Fruit fly (Drosophila melanogaster) whole organism, embryonic: ENCODE results near the gene CG32344.

Experiments used
- CG11456 ChIP-seq: fragments of 200-800 bp; sonication (Bioruptor generic); IDR thresholded peaks from 3 replicates; pipeline ENCODE4 v1.3.6; 2022; ENCODE audit warnings: missing biosample characterization, missing genetic modification characterization
- CG14050 ChIP-seq: fragments of 200-800 bp; sonication (Bioruptor generic); IDR thresholded peaks from 3 replicates; pipeline ENCODE4 v1.3.6; 2022; ENCODE audit warnings: missing biosample characterization, missing genetic modification characterization
- CG17385 ChIP-seq: fragments of 200-800 bp; sonication (Bioruptor generic); optimal IDR thresholded peaks from 3 replicates; lab custom pipeline; 2018; ENCODE audit warnings: missing biosample characterization, mild to moderate bottlenecking, missing genetic modification characterization
- CG18262 ChIP-seq: fragments of 200-800 bp; optimal IDR thresholded peaks from 3 replicates; lab custom pipeline; 2019; ENCODE audit warnings: missing biosample characterization, mild to moderate bottlenecking, missing genetic modification characterization, moderate library complexity
- CG18599 ChIP-seq: fragments of 200-800 bp; sonication (Bioruptor generic); optimal IDR thresholded peaks from 3 replicates; lab custom pipeline; 2017; ENCODE audit warnings: missing biosample characterization, missing genetic modification characterization, mild to moderate bottlenecking, moderate library complexity, missing genetic modification reagents
- CG18619 ChIP-seq: fragments of 200-800 bp; sonication (Bioruptor generic); optimal IDR thresholded peaks from 3 replicates; lab custom pipeline; 2017; ENCODE audit warnings: missing biosample characterization, mild to moderate bottlenecking, missing genetic modification characterization
- CG32532 ChIP-seq: fragments of 200-800 bp; sonication (Bioruptor generic); IDR thresholded peaks from 2 replicates; pipeline ENCODE4 v1.3.6; 2022; ENCODE audit warnings: missing biosample characterization, missing genetic modification characterization
- CG3407 ChIP-seq: fragments of 200-800 bp; sonication (Bioruptor generic); optimal IDR thresholded peaks from 2 replicates; lab custom pipeline; 2018; ENCODE audit warnings: missing biosample characterization, mild to moderate bottlenecking, missing genetic modification characterization
- CG34422 ChIP-seq: fragments of 200-800 bp; sonication (Bioruptor generic); IDR thresholded peaks from 3 replicates; pipeline ENCODE4 v1.3.6; 2022; ENCODE audit warnings: missing biosample characterization, missing genetic modification characterization
- CG6654 ChIP-seq: fragments of 200-800 bp; sonication (Bioruptor generic); optimal IDR thresholded peaks from 2 replicates; lab custom pipeline; 2017; ENCODE audit warnings: missing biosample characterization, mild to moderate bottlenecking, missing genetic modification characterization
- CG6765 ChIP-seq: fragments of 200-800 bp; sonication (Bioruptor generic); optimal IDR thresholded peaks from 3 replicates; lab custom pipeline; 2017; ENCODE audit warnings: missing biosample characterization, mild to moderate bottlenecking, missing genetic modification characterization
- CG6813 ChIP-seq: fragments of 200-800 bp; sonication (Bioruptor generic); optimal IDR thresholded peaks from 2 replicates; lab custom pipeline; 2017; ENCODE audit warnings: missing biosample characterization, missing genetic modification characterization, mild to moderate bottlenecking, moderate library complexity, missing genetic modification reagents
- CG9215 ChIP-seq: fragments of 200-800 bp; sonication (Bioruptor generic); IDR thresholded peaks from 2 replicates; pipeline ENCODE4 v1.3.6; 2022; ENCODE audit warnings: missing biosample characterization, missing genetic modification characterization
- CG9797 ChIP-seq: fragments of 200-800 bp; sonication (Bioruptor generic); optimal IDR thresholded peaks from 3 replicates; lab custom pipeline; 2018; ENCODE audit warnings: missing biosample characterization, mild to moderate bottlenecking, missing genetic modification characterization
- CG9876 ChIP-seq: fragments of 200-800 bp; sonication (Bioruptor generic); optimal IDR thresholded peaks from 2 replicates; lab custom pipeline; 2016; ENCODE audit warnings: missing biosample characterization, missing genetic modification characterization
- Dek ChIP-seq: fragments of 200-800 bp; sonication (Bioruptor generic); optimal IDR thresholded peaks from 3 replicates; lab custom pipeline; 2019; ENCODE audit warnings: missing biosample characterization, mild to moderate bottlenecking, missing genetic modification characterization, moderate library complexity
- Dfd ChIP-seq, 2 experiments: fragments of >200 bp; optimal IDR thresholded peaks; 2 replicates each; lab custom pipeline; 2017; ENCODE audit warnings: missing biosample characterization in 2 of 2, missing genetic modification characterization in 2 of 2
- E2f2 ChIP-seq: fragments of 200-800 bp; sonication (Bioruptor generic); IDR thresholded peaks from 2 replicates; pipeline ENCODE4 v1.3.6; 2022; ENCODE audit warnings: missing biosample characterization, missing genetic modification characterization
- Eip74EF ChIP-seq, 2 experiments: fragments of 200-800 bp in 1 of 2; fragments of >200 bp in 1 of 2; sonication (Bioruptor generic) in 1 of 2; optimal IDR thresholded peaks; 2 replicates each; lab custom pipeline; 2017 to 2019; ENCODE audit warnings: missing biosample characterization in 2 of 2, missing genetic modification characterization in 2 of 2, mild to moderate bottlenecking in 1 of 2, moderate library complexity in 1 of 2
- Gug ChIP-seq: fragments of 200-800 bp; sonication (Bioruptor generic); IDR thresholded peaks from 4 replicates; pipeline ENCODE4 v1.3.6; 2022; ENCODE audit warnings: missing biosample characterization, missing genetic modification characterization
- Hey ChIP-seq: fragments of 200-800 bp; sonication (Bioruptor generic); optimal IDR thresholded peaks from 3 replicates; lab custom pipeline; 2018; ENCODE audit warnings: missing biosample characterization, mild to moderate bottlenecking, missing genetic modification characterization
- Hmx ChIP-seq: fragments of 200-800 bp; sonication (Bioruptor generic); optimal IDR thresholded peaks from 2 replicates; lab custom pipeline; 2016; ENCODE audit warnings: missing biosample characterization, missing genetic modification characterization
- Hr3 ChIP-seq: fragments of 200-800 bp; sonication (Bioruptor generic); optimal IDR thresholded peaks from 3 replicates; lab custom pipeline; 2016; ENCODE audit warnings: missing biosample characterization, missing genetic modification characterization
- Lim3 ChIP-seq: fragments of 200-800 bp; sonication (Bioruptor generic); IDR thresholded peaks from 2 replicates; pipeline ENCODE4 v1.3.6; 2022; ENCODE audit warnings: missing biosample characterization, missing genetic modification characterization
- Med ChIP-seq: fragments of 200-800 bp; sonication (Bioruptor generic); peaks from one replicate; lab custom pipeline; 2016; ENCODE audit warnings: missing biosample characterization, missing genetic modification characterization, mild to moderate bottlenecking, inconsistent platforms, moderate library complexity
- Opbp ChIP-seq: fragments of 200-800 bp; sonication (Bioruptor generic); IDR thresholded peaks from 3 replicates; pipeline ENCODE4 v1.3.6; 2022; ENCODE audit warnings: missing biosample characterization, missing genetic modification characterization; ENCODE audit not compliant: partially characterized antibody
- Scr ChIP-seq: fragments of 200-800 bp; sonication (Bioruptor generic); IDR thresholded peaks from 2 replicates; pipeline ENCODE4 v1.3.6; 2022; ENCODE audit warnings: missing biosample characterization, missing genetic modification characterization; ENCODE audit not compliant: partially characterized antibody
- Ssrp ChIP-seq: fragments of 200-800 bp; sonication (Bioruptor generic); optimal IDR thresholded peaks from 2 replicates; lab custom pipeline; 2018; ENCODE audit warnings: missing biosample characterization, mild to moderate bottlenecking, missing genetic modification characterization, moderate library complexity
- ab ChIP-seq: fragments of 200-800 bp; sonication (Bioruptor generic); optimal IDR thresholded peaks from 2 replicates; lab custom pipeline; 2016; ENCODE audit warnings: missing biosample characterization, missing genetic modification characterization
- ara ChIP-seq: fragments of 200-800 bp; sonication (Bioruptor generic); IDR thresholded peaks from 2 replicates; pipeline ENCODE4 v1.3.6; 2022; ENCODE audit warnings: missing biosample characterization, missing genetic modification characterization
- bab2 ChIP-seq: fragments of 200-800 bp; sonication (Bioruptor generic); optimal IDR thresholded peaks from 2 replicates; lab custom pipeline; 2016; ENCODE audit warnings: missing biosample characterization, missing genetic modification characterization
- bsh ChIP-seq, 2 experiments: fragments of 200-800 bp; sonication (Bioruptor generic); optimal IDR thresholded peaks; 2 replicates each; lab custom pipeline; 2017 to 2018; ENCODE audit warnings: mild to moderate bottlenecking in 2 of 2, missing biosample characterization in 2 of 2, missing genetic modification characterization in 2 of 2, moderate library complexity in 1 of 2
- chif ChIP-seq, 2 experiments: fragments of 200-800 bp; sonication (Bioruptor generic); optimal IDR thresholded peaks; 3 replicates each; lab custom pipeline; 2016; ENCODE audit warnings: missing biosample characterization in 2 of 2, missing genetic modification characterization in 2 of 2
- chn ChIP-seq: fragments of 200-800 bp; sonication (Bioruptor generic); optimal IDR thresholded peaks from 2 replicates; lab custom pipeline; 2016; ENCODE audit warnings: missing biosample characterization, missing genetic modification characterization
- crc ChIP-seq: fragments of 200-800 bp; sonication (Bioruptor generic); optimal IDR thresholded peaks from 2 replicates; lab custom pipeline; 2016; ENCODE audit warnings: missing biosample characterization, missing genetic modification characterization
- croc ChIP-seq: fragments of 200-800 bp; sonication (Bioruptor generic); conservative IDR thresholded peaks from 3 replicates; pipeline ENCODE4 v1.3.6; 2022; ENCODE audit warnings: missing biosample characterization, missing genetic modification characterization
- crol ChIP-seq: fragments of 200-800 bp; sonication (Bioruptor generic); IDR thresholded peaks from 2 replicates; pipeline ENCODE4 v1.3.6; 2022; ENCODE audit warnings: missing biosample characterization, missing genetic modification characterization
- fu2 ChIP-seq: fragments of 200-800 bp; sonication (Bioruptor generic); optimal IDR thresholded peaks from 2 replicates; lab custom pipeline; 2016; ENCODE audit warnings: missing biosample characterization, missing genetic modification characterization
- lmd ChIP-seq: fragments of 200-800 bp; sonication (Bioruptor generic); IDR thresholded peaks from 2 replicates; pipeline ENCODE4 v1.3.6; 2022; ENCODE audit warnings: missing biosample characterization, missing genetic modification characterization
- p53 ChIP-seq: fragments of 200-800 bp; sonication (Bioruptor generic); optimal IDR thresholded peaks from 2 replicates; lab custom pipeline; 2016; ENCODE audit warnings: missing biosample characterization, missing genetic modification characterization
- peb ChIP-seq: fragments of 200-800 bp; sonication (Bioruptor generic); IDR thresholded peaks from 2 replicates; pipeline ENCODE4 v1.3.6; 2022; ENCODE audit warnings: missing biosample characterization, missing genetic modification characterization
- pfk ChIP-seq: fragments of 200-800 bp; sonication (Bioruptor generic); optimal IDR thresholded peaks from 2 replicates; lab custom pipeline; 2018; ENCODE audit warnings: missing biosample characterization, mild to moderate bottlenecking, missing genetic modification characterization, moderate library complexity
- ro ChIP-seq: fragments of 200-800 bp; sonication (Bioruptor generic); IDR thresholded peaks from 2 replicates; pipeline ENCODE4 v1.3.6; 2022; ENCODE audit warnings: missing biosample characterization, missing genetic modification characterization
- sens-2 ChIP-seq: fragments of 200-800 bp; sonication (Bioruptor generic); IDR thresholded peaks from 2 replicates; pipeline ENCODE4 v1.3.6; 2022; ENCODE audit warnings: missing biosample characterization, missing genetic modification characterization
- sna ChIP-seq: fragments of 200-800 bp; sonication (Bioruptor generic); IDR thresholded peaks from 2 replicates; pipeline ENCODE4 v1.3.6; 2022; ENCODE audit warnings: missing biosample characterization, missing genetic modification characterization; ENCODE audit not compliant: partially characterized antibody
- stwl ChIP-seq: fragments of 200-800 bp; sonication (Bioruptor generic); optimal IDR thresholded peaks from 3 replicates; lab custom pipeline; 2018; ENCODE audit warnings: missing biosample characterization, mild to moderate bottlenecking, missing genetic modification characterization, moderate library complexity
- tin ChIP-seq: fragments of 200-800 bp; sonication (Bioruptor generic); optimal IDR thresholded peaks from 3 replicates; lab custom pipeline; 2016; ENCODE audit warnings: missing biosample characterization, missing genetic modification characterization
- tx ChIP-seq: fragments of 200-800 bp; sonication (Bioruptor generic); optimal IDR thresholded peaks from 2 replicates; lab custom pipeline; 2016; ENCODE audit warnings: missing biosample characterization, missing genetic modification characterization
- vnd ChIP-seq: fragments of 200-800 bp; sonication (Bioruptor generic); IDR thresholded peaks from 3 replicates; pipeline ENCODE4 v1.3.6; 2022; ENCODE audit warnings: missing biosample characterization, missing genetic modification characterization; ENCODE audit not compliant: partially characterized antibody

CG32344 gene

dm6 chr3L:319145-320009 is 5.1 kb downstream of the CG32344 start, which contains the start of gene fwd (continued):
- TF ChIP-seq chn (GFP tag; lab: Kevin White, UChicago), result peak; percentile 6
- no peak for TF ChIP-seq Hey (tag; lab: Kevin White, UChicago)
- TF ChIP-seq crol (GFP tag; lab: Robert Waterston, UW), result peak; percentile 89
- peak; percentile 28 for TF ChIP-seq CG6765 (GFP tag; lab: Kevin White, UChicago)
- no peak for TF ChIP-seq Hmx (GFP tag; lab: Kevin White, UChicago)
- no peak for TF ChIP-seq peb (GFP tag; lab: Robert Waterston, UW)
- no peak for TF ChIP-seq CG9215
- TF ChIP-seq crc (GFP tag; lab: Kevin White, UChicago), result no peak
- TF ChIP-seq sens-2 (GFP tag; lab: Robert Waterston, UW), result no peak
- peak; percentile 36; the same call in 1 of the 2 replicates for TF ChIP-seq CG32532 (GFP tag; lab: Robert Waterston, UW)
- no peak for TF ChIP-seq Dfd (GFP tag; optimal IDR thresholded peaks at IDR 0.05; lab: Kevin White, UChicago)
- no peak for TF ChIP-seq tin (GFP tag; lab: Kevin White, UChicago)
- TF ChIP-seq CG14050 (GFP tag; lab: Robert Waterston, UW), result no peak
- no peak for TF ChIP-seq Gug
- no peak for TF ChIP-seq p53 (GFP tag; lab: Kevin White, UChicago)
- TF ChIP-seq stwl, result peak; percentile 67
- peak; percentile 35 for TF ChIP-seq CG18262 (tag; lab: Kevin White, UChicago)
- TF ChIP-seq bsh (GFP tag; optimal IDR thresholded peaks at IDR 0.05; lab: Kevin White, UChicago), result peak in 1 of 2 experiments; percentile 28
- peak; percentile 12 for TF ChIP-seq Dek (tag; lab: Kevin White, UChicago)
- peak; percentile 11 for TF ChIP-seq CG3407
- TF ChIP-seq CG17385 (GFP tag; lab: Kevin White, UChicago), result no peak
- no peak for TF ChIP-seq tx (GFP tag; lab: Kevin White, UChicago)
- no peak for TF ChIP-seq lmd (GFP tag; lab: Robert Waterston, UW)
- peak; percentile 98 for TF ChIP-seq CG9797
- 0 out of 3 replicates have a peak, but pooled peaks have one; percentile 11 for TF ChIP-seq vnd (GFP tag; lab: Robert Waterston, UW)
- TF ChIP-seq CG6813 (GFP tag; lab: Kevin White, UChicago), result no peak
- TF ChIP-seq CG11456 (GFP tag; lab: Robert Waterston, UW), result no peak
- no peak for TF ChIP-seq croc (GFP tag; lab: Robert Waterston, UW)
- no peak for TF ChIP-seq bab2 (GFP tag; lab: Kevin White, UChicago)
- no peak for TF ChIP-seq chif (GFP tag; optimal IDR thresholded peaks at IDR 0.05; lab: Kevin White, UChicago)
- no peak for TF ChIP-seq Eip74EF (GFP tag; optimal IDR thresholded peaks at IDR 0.05; lab: Kevin White, UChicago)
- TF ChIP-seq CG9876 (GFP tag; lab: Kevin White, UChicago), result no peak
- no peak for TF ChIP-seq CG6654 (GFP tag; lab: Kevin White, UChicago)
- peak; percentile 51 for TF ChIP-seq pfk (GFP tag; lab: Kevin White, UChicago)
- TF ChIP-seq Ssrp (tag; lab: Kevin White, UChicago), result no peak
- no peak for TF ChIP-seq Hr3
- TF ChIP-seq Opbp (GFP tag; lab: Robert Waterston, UW), result peak; percentile 56; the same call in 2 of the 3 replicates
- no peak for TF ChIP-seq ro (GFP tag; lab: Robert Waterston, UW)
- TF ChIP-seq fu2 (GFP tag; lab: Kevin White, UChicago), result no peak
- peak; percentile 72; the same call in 1 of the 3 replicates for TF ChIP-seq CG34422 (GFP tag; lab: Robert Waterston, UW)
- TF ChIP-seq sna, result peak; percentile 24; the same call in 1 of the 2 replicates
- 0 out of 2 replicates have a peak, but pooled peaks have one; percentile 52 for TF ChIP-seq E2f2 (GFP tag; lab: Robert Waterston, UW)
- TF ChIP-seq Scr (GFP tag; lab: Robert Waterston, UW), result no peak; the same call in none of the 2 replicates
- peak; percentile 71 for TF ChIP-seq CG18599 (GFP tag; lab: Kevin White, UChicago)
- TF ChIP-seq ara (GFP tag; lab: Robert Waterston, UW), result peak; percentile 36; the same call in 1 of the 2 replicates
- no peak for TF ChIP-seq CG18619
- no peak for TF ChIP-seq Lim3
- no peak for TF ChIP-seq ab (GFP tag; lab: Kevin White, UChicago)
- peak; percentile 84 for TF ChIP-seq Med (GFP tag; lab: Kevin White, UChicago)
